Worm (Caenorhabditis elegans) whole organism, L4/young adult: ENCODE results near the gene myo-2.

Source experiments
- W03F9.2 ChIP-seq: fragments of 150-350 bp; optimal IDR thresholded peaks from 2 replicates; lab custom pipeline; 2014; ENCODE audit warnings: missing biosample characterization, missing genetic modification characterization
- dao-5 ChIP-seq: sonication (generic microtip); optimal IDR thresholded peaks from 2 replicates; lab custom pipeline; 2016; ENCODE audit warnings: missing genotype, missing genetic modification characterization, moderate library complexity, missing compliant biosample characterization
- him-1 ChIP-seq: sonication (generic microtip); optimal IDR thresholded peaks from 2 replicates; lab custom pipeline; 2016; ENCODE audit warnings: missing genotype, missing genetic modification reagents, missing genetic modification characterization, missing compliant biosample characterization

Gene myo-2

DNA sequence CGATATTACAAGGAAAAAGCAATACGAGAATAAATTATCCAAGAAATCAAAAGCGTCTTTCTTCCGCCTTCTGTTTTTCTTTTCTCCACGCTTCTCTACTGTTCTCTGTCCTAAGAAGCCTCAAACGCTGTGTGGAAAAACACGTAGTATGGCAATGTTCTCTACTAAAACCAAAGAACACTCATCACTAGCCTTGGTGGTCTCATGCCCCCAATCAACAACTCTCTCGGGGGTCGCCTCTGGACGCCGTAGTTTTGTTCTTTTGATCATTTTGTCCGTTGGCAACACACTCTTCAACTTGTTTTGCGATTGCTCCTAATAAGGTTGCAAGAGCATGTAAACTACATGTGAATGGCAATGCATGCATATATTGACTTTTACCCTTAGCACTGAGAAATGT, 49.4 kb downstream of the myo-2 start:
- TF ChIP-seq dao-5 (tag; lab: Kevin White, UChicago) = no peak
- TF ChIP-seq him-1 = no peak
- no peak for TF ChIP-seq W03F9.2

- TF ChIP-seq him-1 = no peak
- TF ChIP-seq W03F9.2 = no peak
- TF ChIP-seq dao-5 (tag; lab: Kevin White, UChicago) = no peak
Measured at ce11 chrX:12517886-12518285, 50.0 kb downstream of the myo-2 start.

- no peak for TF ChIP-seq dao-5 (tag; lab: Kevin White, UChicago)
- TF ChIP-seq him-1 = no peak
- TF ChIP-seq W03F9.2 = no peak
Measured at ce11 chrX:12518469-12518868, 50.6 kb downstream of the myo-2 start.

DNA sequence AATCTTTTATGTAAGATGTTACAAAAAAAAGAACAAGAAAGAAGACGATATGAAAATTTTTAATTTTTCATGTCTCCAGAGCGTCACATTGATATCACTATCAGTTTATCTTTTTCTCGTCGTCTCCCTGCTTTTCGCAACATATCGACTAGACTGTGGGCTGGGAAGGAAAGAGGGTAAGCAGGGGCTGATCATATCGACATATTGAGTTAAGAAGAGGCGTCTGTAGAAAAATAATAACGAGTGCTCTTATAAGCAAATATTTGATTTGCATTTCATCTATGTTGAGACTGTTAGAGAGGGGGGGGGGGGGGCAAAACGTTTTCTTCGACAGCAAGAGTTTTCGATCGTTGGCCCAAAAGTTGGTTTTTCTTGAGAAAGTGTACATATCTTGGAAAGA, 51.1 kb downstream of the myo-2 start:
- no peak for TF ChIP-seq him-1
- no peak for TF ChIP-seq dao-5 (tag; lab: Kevin White, UChicago)
- no peak for TF ChIP-seq W03F9.2

DNA sequence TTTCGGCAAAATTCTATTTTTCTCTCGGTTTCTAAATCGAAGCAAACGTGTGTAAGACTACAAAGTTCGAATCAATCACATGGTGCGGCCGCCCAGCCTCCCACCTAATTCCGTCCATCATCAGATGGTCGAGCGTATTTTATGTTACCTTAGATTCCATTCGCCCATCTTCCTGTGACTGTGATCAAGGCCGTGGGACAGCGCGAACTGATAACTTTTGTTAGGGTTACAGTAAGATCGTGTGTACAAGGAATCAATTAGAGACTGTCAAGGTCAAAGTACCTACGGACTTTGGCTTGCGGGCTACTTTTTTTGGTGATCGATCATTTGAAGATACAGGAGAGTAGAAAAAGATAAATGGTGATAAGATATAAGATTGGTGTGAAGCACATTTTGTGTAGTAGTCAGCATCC, 55.2 kb downstream of the myo-2 start:
- TF ChIP-seq him-1 = no peak
- TF ChIP-seq dao-5 (tag; lab: Kevin White, UChicago) = no peak
- TF ChIP-seq W03F9.2 = no peak

- TF ChIP-seq W03F9.2 = no peak
- TF ChIP-seq dao-5 (tag; lab: Kevin White, UChicago) = no peak
- no peak for TF ChIP-seq him-1
Measured at ce11 chrX:12524514-12524913, 56.7 kb downstream of the myo-2 start.
